Fruit fly (Drosophila melanogaster): Measurements from ENCODE around the gene Srp68.

Srp68 gene

DNA sequence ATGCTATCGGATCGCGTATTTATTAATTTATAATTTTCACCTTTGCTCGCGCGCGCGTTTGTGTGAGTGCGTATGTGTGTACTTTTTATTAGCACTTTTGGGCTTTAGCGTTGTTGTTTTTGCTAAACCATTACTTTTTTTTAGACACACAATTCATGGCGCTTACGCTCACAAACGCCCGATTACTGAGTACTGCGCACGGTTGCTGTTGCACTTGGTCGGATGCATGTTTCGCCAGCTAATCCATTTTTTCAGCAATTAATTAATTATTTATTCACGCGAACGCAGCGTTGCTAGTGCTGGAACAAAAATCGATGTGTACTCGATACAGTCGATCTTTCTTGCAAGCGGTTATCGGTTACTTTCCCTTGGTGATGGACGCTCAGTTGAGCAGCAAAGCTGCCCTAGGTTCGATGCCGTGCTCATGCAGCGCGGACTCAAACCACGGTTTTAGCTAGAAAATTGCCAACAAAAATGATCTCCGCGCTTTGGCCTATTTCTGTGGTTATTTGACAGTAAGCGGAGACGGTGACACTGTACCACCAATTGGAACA is 22.9 kb downstream of the Srp68 start, which contains the start of the genes smg and CG5087 (continued):
- no peak for TF ChIP-seq oc (tag; optimal IDR thresholded peaks at IDR 0.05)
- peak; percentile 97 for TF ChIP-seq CG9797 (GFP tag; optimal IDR thresholded peaks at IDR 0.05)
- TF ChIP-seq hth (optimal IDR thresholded peaks at IDR 0.05): no peak
- TF ChIP-seq CG7928 (GFP tag; optimal IDR thresholded peaks at IDR 0.05): peak; percentile 42
- peak; percentile 57 for TF ChIP-seq dm (GFP tag; optimal IDR thresholded peaks at IDR 0.05)
- TF ChIP-seq Antp (GFP tag; optimal IDR thresholded peaks at IDR 0.05): peak; percentile 56
- no peak for TF ChIP-seq CG10321 (GFP tag; IDR thresholded peaks at IDR 0.05)
- TF ChIP-seq Doc3 (GFP tag; IDR thresholded peaks at IDR 0.05; ENCODE audit: partially characterized antibody): peak; percentile 55; the same call in 1 of the 3 replicates
- TF ChIP-seq CG7271 (tag; optimal IDR thresholded peaks at IDR 0.05): no peak
- peak; percentile 30; the same call in 1 of the 3 replicates for TF ChIP-seq vnd (GFP tag; IDR thresholded peaks at IDR 0.05; ENCODE audit: partially characterized antibody)
- TF ChIP-seq Dll (GFP tag; IDR thresholded peaks at IDR 0.05; ENCODE audit: partially characterized antibody): peak; percentile 73
- peak; percentile 9 for TF ChIP-seq CG1792 (GFP tag; optimal IDR thresholded peaks at IDR 0.05)
- TF ChIP-seq CG12299 (tag; optimal IDR thresholded peaks at IDR 0.05): peak; percentile 35
- no peak for TF ChIP-seq Neu2 (GFP tag; optimal IDR thresholded peaks at IDR 0.05; ENCODE audit: borderline replicate concordance)
- no peak for TF ChIP-seq CG13894 (tag; optimal IDR thresholded peaks at IDR 0.05)
- TF ChIP-seq croc (GFP tag; conservative IDR thresholded peaks at IDR 0.05): no peak
- no peak for TF ChIP-seq ham (GFP tag; IDR thresholded peaks at IDR 0.05)
- TF ChIP-seq CG11696 (GFP tag; IDR thresholded peaks at IDR 0.05): no peak
- no peak for TF ChIP-seq CG15011 (GFP tag; optimal IDR thresholded peaks at IDR 0.05)
- peak; percentile 79 for TF ChIP-seq CG7745 (tag; optimal IDR thresholded peaks at IDR 0.05)
- no peak for TF ChIP-seq Hr39 (optimal IDR thresholded peaks at IDR 0.05)
- TF ChIP-seq CG9727 (GFP tag; optimal IDR thresholded peaks at IDR 0.05): peak; percentile 40
- no peak for TF ChIP-seq dysf (GFP tag; IDR thresholded peaks at IDR 0.05)
- TF ChIP-seq lilli (GFP tag; optimal IDR thresholded peaks at IDR 0.05): peak; percentile 54
- peak; percentile 71 for TF ChIP-seq CTCF (GFP tag; optimal IDR thresholded peaks at IDR 0.05)
- no peak; the same call in 2 of the 3 replicates for TF ChIP-seq gce (GFP tag; IDR thresholded peaks at IDR 0.05)
- peak in 1 of 3 experiments; percentile 52 for TF ChIP-seq Stat92E (GFP tag; optimal IDR thresholded peaks at IDR 0.05)
- TF ChIP-seq CG2678 (tag; optimal IDR thresholded peaks at IDR 0.05): no peak
- peak; percentile 15 for TF ChIP-seq psq (GFP tag; optimal IDR thresholded peaks at IDR 0.05)
- no peak for TF ChIP-seq CG14050 (GFP tag; IDR thresholded peaks at IDR 0.05)
- TF ChIP-seq CG3065 (GFP tag; optimal IDR thresholded peaks at IDR 0.05): no peak
- peak; percentile 40 for TF ChIP-seq CG1647 (GFP tag; optimal IDR thresholded peaks at IDR 0.05)
- TF ChIP-seq CG9437 (GFP tag; optimal IDR thresholded peaks at IDR 0.05): no peak
- no peak for TF ChIP-seq gcm (GFP tag; optimal IDR thresholded peaks at IDR 0.05)
- TF ChIP-seq CG4707 (GFP tag; optimal IDR thresholded peaks at IDR 0.05): no peak
- TF ChIP-seq Vsx1 (GFP tag; optimal IDR thresholded peaks at IDR 0.05): peak; percentile 64
- TF ChIP-seq org-1 (GFP tag; optimal IDR thresholded peaks at IDR 0.05): no peak
- TF ChIP-seq CG11247 (GFP tag; IDR thresholded peaks at IDR 0.05): peak; percentile 36; the same call in 1 of the 2 replicates
- TF ChIP-seq en (GFP tag; optimal IDR thresholded peaks at IDR 0.05): no peak
- TF ChIP-seq Lim3 (GFP tag; IDR thresholded peaks at IDR 0.05): no peak
- peak; percentile 56 for TF ChIP-seq CG7987 (GFP tag; optimal IDR thresholded peaks at IDR 0.05)
- peak; percentile 89 for TF ChIP-seq Hmr (GFP tag; optimal IDR thresholded peaks at IDR 0.05)
- TF ChIP-seq MTF-1 (GFP tag; optimal IDR thresholded peaks at IDR 0.05; ENCODE audit: borderline replicate concordance): no peak
- TF ChIP-seq zfh1 (GFP tag; IDR thresholded peaks at IDR 0.05): peak; percentile 56; the same call in 2 of the 3 replicates
- peak; percentile 81 for TF ChIP-seq slbo (GFP tag; IDR thresholded peaks at IDR 0.05)
- TF ChIP-seq Xbp1 (GFP tag; optimal IDR thresholded peaks at IDR 0.05): peak; percentile 67
- no peak for TF ChIP-seq h (optimal IDR thresholded peaks at IDR 0.05)
- peak; percentile 84 for TF ChIP-seq CG17186 (GFP tag; optimal IDR thresholded peaks at IDR 0.05)
- peak; percentile 50 for TF ChIP-seq CG30403 (GFP tag; optimal IDR thresholded peaks at IDR 0.05)
- TF ChIP-seq CG17568 (GFP tag; optimal IDR thresholded peaks at IDR 0.05): no peak
- TF ChIP-seq gro (GFP tag; optimal IDR thresholded peaks at IDR 0.05): peak; percentile 66
